Worm (Caenorhabditis elegans) whole organism, late embryonic: ENCODE data around the gene C34F11.1.

Source experiments
- C08G9.2 ChIP-seq: sonication (generic microtip); optimal IDR thresholded peaks from 2 replicates; lab custom pipeline; 2016; ENCODE audit warnings: mild to moderate bottlenecking, missing genetic modification characterization, moderate library complexity, missing compliant biosample characterization
- Y22D7AL.16 ChIP-seq: sonication (generic microtip); optimal IDR thresholded peaks from 2 replicates; lab custom pipeline; 2016; ENCODE audit warnings: missing genetic modification characterization, missing compliant biosample characterization
- ama-1 ChIP-seq: fragments of 150-350 bp; optimal IDR thresholded peaks from 2 replicates; lab custom pipeline; 2014
- ceh-18 ChIP-seq: sonication (generic microtip); optimal IDR thresholded peaks from 2 replicates; lab custom pipeline; 2016; ENCODE audit warnings: missing genetic modification characterization, missing compliant biosample characterization
- ceh-19 ChIP-seq: fragments of 200-800 bp; sonication (Bioruptor generic); optimal IDR thresholded peaks from 2 replicates; lab custom pipeline; 2018; ENCODE audit warnings: mild to moderate bottlenecking, missing genetic modification characterization, missing compliant biosample characterization
- ceh-22 ChIP-seq: sonication (generic microtip); optimal IDR thresholded peaks from 2 replicates; lab custom pipeline; 2017; ENCODE audit warnings: missing biosample characterization, missing genetic modification characterization
- ceh-24 ChIP-seq: sonication (generic microtip); optimal IDR thresholded peaks from 2 replicates; lab custom pipeline; 2016; ENCODE audit warnings: mild to moderate bottlenecking, missing genetic modification characterization, missing compliant biosample characterization
- ceh-31 ChIP-seq: sonication (generic microtip); optimal IDR thresholded peaks from 2 replicates; lab custom pipeline; 2016; ENCODE audit warnings: missing genetic modification characterization, missing compliant biosample characterization
- ceh-34 ChIP-seq: sonication (generic microtip); optimal IDR thresholded peaks from 2 replicates; lab custom pipeline; 2016; ENCODE audit warnings: mild to moderate bottlenecking, missing genetic modification characterization, missing compliant biosample characterization
- ceh-48 ChIP-seq: sonication (generic microtip); optimal IDR thresholded peaks from 2 replicates; lab custom pipeline; 2016; ENCODE audit warnings: missing genetic modification characterization, inconsistent platforms, missing compliant biosample characterization
- ceh-9 ChIP-seq: sonication (generic microtip); optimal IDR thresholded peaks from 2 replicates; lab custom pipeline; 2016; ENCODE audit warnings: mild to moderate bottlenecking, missing genetic modification characterization, inconsistent platforms, missing compliant biosample characterization
- che-1 ChIP-seq: sonication (generic microtip); optimal IDR thresholded peaks from 2 replicates; lab custom pipeline; 2016; ENCODE audit warnings: mild to moderate bottlenecking, missing genetic modification characterization, missing compliant biosample characterization
- elt-2 ChIP-seq: sonication (generic microtip); optimal IDR thresholded peaks from 2 replicates; lab custom pipeline; 2016; ENCODE audit warnings: missing genetic modification reagents, missing genetic modification characterization, missing compliant biosample characterization
- ets-4 ChIP-seq: sonication (generic microtip); optimal IDR thresholded peaks from 2 replicates; lab custom pipeline; 2016; ENCODE audit warnings: missing genetic modification characterization, missing compliant biosample characterization
- fax-1 ChIP-seq: sonication (generic microtip); optimal IDR thresholded peaks from 2 replicates; lab custom pipeline; 2016; ENCODE audit warnings: missing genotype, missing genetic modification characterization, missing compliant biosample characterization
- gmeb-2 ChIP-seq: sonication (generic microtip); optimal IDR thresholded peaks from 2 replicates; lab custom pipeline; 2016; ENCODE audit warnings: missing genetic modification characterization, inconsistent platforms, missing compliant biosample characterization
- hlh-13 ChIP-seq: fragments of 200-800 bp; sonication (Bioruptor generic); optimal IDR thresholded peaks from 2 replicates; lab custom pipeline; 2018; ENCODE audit warnings: mild to moderate bottlenecking, missing genetic modification characterization, missing compliant biosample characterization
- hlh-15 ChIP-seq: sonication (generic microtip); optimal IDR thresholded peaks from 2 replicates; lab custom pipeline; 2016; ENCODE audit warnings: missing genetic modification characterization, missing compliant biosample characterization
- hlh-8 ChIP-seq: sonication (generic microtip); optimal IDR thresholded peaks from 2 replicates; lab custom pipeline; 2016; ENCODE audit warnings: missing genotype, missing genetic modification characterization, missing compliant biosample characterization
- lim-6 ChIP-seq: sonication (generic microtip); optimal IDR thresholded peaks from 2 replicates; lab custom pipeline; 2016; ENCODE audit warnings: missing genetic modification characterization, missing compliant biosample characterization
- lin-11 ChIP-seq: fragments of 200-800 bp; sonication (Bioruptor generic); optimal IDR thresholded peaks from 2 replicates; lab custom pipeline; 2018; ENCODE audit warnings: mild to moderate bottlenecking, missing genetic modification characterization, missing compliant biosample characterization
- madf-2 ChIP-seq: sonication (generic microtip); optimal IDR thresholded peaks from 2 replicates; lab custom pipeline; 2017; ENCODE audit warnings: missing genetic modification characterization, missing compliant biosample characterization
- mec-3 ChIP-seq: sonication (generic microtip); optimal IDR thresholded peaks from 2 replicates; lab custom pipeline; 2016; ENCODE audit warnings: borderline replicate concordance, missing genetic modification characterization, missing compliant biosample characterization
- nfya-1 ChIP-seq: sonication (generic microtip); optimal IDR thresholded peaks from 2 replicates; lab custom pipeline; 2017; ENCODE audit warnings: missing genetic modification characterization, mild to moderate bottlenecking, missing compliant biosample characterization, antibody characterized with exemption, moderate library complexity
- npax-4 ChIP-seq: sonication (generic microtip); optimal IDR thresholded peaks from 2 replicates; lab custom pipeline; 2016; ENCODE audit warnings: missing genetic modification characterization, missing compliant biosample characterization
- odd-2 ChIP-seq: sonication (generic microtip); optimal IDR thresholded peaks from 2 replicates; lab custom pipeline; 2017; ENCODE audit warnings: antibody characterized with exemption, mild to moderate bottlenecking, missing genetic modification characterization, missing compliant biosample characterization
- pag-3 ChIP-seq: sonication (generic microtip); optimal IDR thresholded peaks from 2 replicates; lab custom pipeline; 2016; ENCODE audit warnings: missing compliant biosample characterization, missing genetic modification characterization, borderline replicate concordance
- pax-1 ChIP-seq: fragments of 150-350 bp; optimal IDR thresholded peaks from 2 replicates; lab custom pipeline; 2014; ENCODE audit warnings: missing biosample characterization, missing genetic modification characterization
- pqm-1 ChIP-seq: sonication (generic microtip); optimal IDR thresholded peaks from 2 replicates; lab custom pipeline; 2016; ENCODE audit warnings: missing genetic modification characterization, missing compliant biosample characterization
- pros-1 ChIP-seq: fragments of 150-350 bp; optimal IDR thresholded peaks from 2 replicates; lab custom pipeline; 2014; ENCODE audit warnings: missing biosample characterization, missing genetic modification reagents, missing genetic modification characterization
- ref-2 ChIP-seq: sonication (generic microtip); optimal IDR thresholded peaks from 2 replicates; lab custom pipeline; 2016; ENCODE audit warnings: missing genetic modification characterization, missing compliant biosample characterization
- rnt-1 ChIP-seq: sonication (generic microtip); optimal IDR thresholded peaks from 2 replicates; lab custom pipeline; 2016; ENCODE audit warnings: missing genetic modification characterization, missing compliant biosample characterization
- sox-2 ChIP-seq: fragments of 200-800 bp; sonication (Bioruptor generic); IDR thresholded peaks from 2 replicates; pipeline ENCODE4 v1.3.6; 2022; ENCODE audit warnings: missing genetic modification reagents, missing genetic modification characterization, missing compliant biosample characterization
- syd-9 ChIP-seq: sonication (generic microtip); optimal IDR thresholded peaks from 2 replicates; lab custom pipeline; 2016; ENCODE audit warnings: mild to moderate bottlenecking, missing genetic modification characterization, moderate library complexity, missing compliant biosample characterization
- tbx-7 ChIP-seq: sonication (generic microtip); optimal IDR thresholded peaks from 2 replicates; lab custom pipeline; 2016; ENCODE audit warnings: missing genotype, missing genetic modification characterization, missing compliant biosample characterization
- unc-42 ChIP-seq: sonication (generic microtip); optimal IDR thresholded peaks from 2 replicates; lab custom pipeline; 2016; ENCODE audit warnings: missing genotype, missing genetic modification characterization, missing compliant biosample characterization
- unc-86 ChIP-seq: sonication (generic microtip); optimal IDR thresholded peaks from 2 replicates; lab custom pipeline; 2016; ENCODE audit warnings: missing genetic modification characterization, missing compliant biosample characterization
- ztf-16 ChIP-seq: sonication (generic microtip); optimal IDR thresholded peaks from 2 replicates; lab custom pipeline; 2017; ENCODE audit warnings: missing genetic modification characterization, missing compliant biosample characterization

C34F11.1 gene

ce11 chrII:5234728-5235127, 22.0 kb downstream of the C34F11.1 start:
- TF ChIP-seq ets-4 (tag; lab: Kevin White, UChicago) (no peak), hlh-8 (tag; lab: Kevin White, UChicago) (no peak), mec-3 (tag; lab: Kevin White, UChicago) (no peak), tbx-7 (tag; lab: Kevin White, UChicago) (no peak), unc-86 (tag; lab: Kevin White, UChicago) (no peak), pqm-1 (tag; lab: Kevin White, UChicago) (no peak), hlh-15 (no peak), Y22D7AL.16 (tag; lab: Kevin White, UChicago) (no peak), ceh-19 (GFP tag; lab: Kevin White, UChicago) (no peak), ceh-34 (tag; lab: Kevin White, UChicago) (no peak), odd-2 (tag; lab: Kevin White, UChicago) (no peak), rnt-1 (tag; lab: Kevin White, UChicago) (no peak), npax-4 (tag; lab: Kevin White, UChicago) (no peak)
- TF ChIP-seq, all 69 proteins: peak for 0

- TF ChIP-seq syd-9 (tag; lab: Kevin White, UChicago) (no peak), che-1 (tag; lab: Kevin White, UChicago) (no peak), hlh-13 (GFP tag; lab: Kevin White, UChicago) (no peak), nfya-1 (tag; lab: Kevin White, UChicago) (no peak), ama-1 (lab: Kevin White, UChicago) (no peak), C08G9.2 (no peak), gmeb-2 (tag; lab: Kevin White, UChicago) (no peak), ceh-22 (tag; lab: Kevin White, UChicago) (no peak), ceh-9 (tag; lab: Kevin White, UChicago) (no peak), lim-6 (tag; lab: Kevin White, UChicago) (no peak), madf-2 (tag; lab: Kevin White, UChicago) (no peak), ztf-16 (tag; lab: Kevin White, UChicago) (no peak), pax-1 (no peak), pag-3 (tag; lab: Kevin White, UChicago) (no peak), mec-3 (tag; lab: Kevin White, UChicago) (no peak), ceh-48 (tag; lab: Kevin White, UChicago) (no peak)
These were observed 23.0 kb downstream of the C34F11.1 start, which contains the start of gene pho-1 for ce11 chrII:5235758-5236157. TSS of gene pho-1 (minus strand) at chrII:5235846.

- TF ChIP-seq lin-11 (tag; lab: Kevin White, UChicago) (no peak), elt-2 (tag; lab: Kevin White, UChicago) (no peak), fax-1 (tag; lab: Kevin White, UChicago) (no peak), pqm-1 (tag; lab: Kevin White, UChicago) (no peak), ets-4 (tag; lab: Kevin White, UChicago) (no peak), hlh-8 (tag; lab: Kevin White, UChicago) (no peak), ceh-18 (tag; lab: Kevin White, UChicago) (no peak), sox-2 (GFP tag; lab: Robert Waterston, UW) (no peak), pros-1 (tag; lab: Kevin White, UChicago) (no peak), ceh-24 (tag; lab: Kevin White, UChicago) (no peak), ref-2 (tag; lab: Kevin White, UChicago) (no peak), ceh-22 (tag; lab: Kevin White, UChicago) (no peak), ceh-31 (no peak), unc-42 (tag; lab: Kevin White, UChicago) (no peak), npax-4 (tag; lab: Kevin White, UChicago) (no peak)
These were observed 24.9 kb downstream of the C34F11.1 start for ce11 chrII:5237699-5238098.
